Fruit fly (Drosophila melanogaster): ENCODE results near the gene ATPsynCF6.
A peak's percentile ranks its signal among the peaks of the same experiment; 100 is the strongest.

The ATPsynCF6 gene

dm6 chr3R:23337183-23337825, 18.6 kb downstream of the ATPsynCF6 start:
- peak; percentile 88 for TF ChIP-seq kay (GFP tag; ENCODE audit: borderline replicate concordance)
- no peak for TF ChIP-seq bab1 (GFP tag; optimal IDR thresholded peaks at IDR 0.05)
- TF ChIP-seq CG7101 (tag; optimal IDR thresholded peaks at IDR 0.05) = peak; percentile 5
- peak; percentile 18 for TF ChIP-seq CG14711 (tag; optimal IDR thresholded peaks at IDR 0.05)
- peak; percentile 28 for TF ChIP-seq CG33017 (tag; optimal IDR thresholded peaks at IDR 0.05)

dm6 chr3R:23336513-23336912, 19.4 kb downstream of the ATPsynCF6 start:
- no peak for TF ChIP-seq CG14711 (tag; optimal IDR thresholded peaks at IDR 0.05)
- no peak for TF ChIP-seq tj (GFP tag; optimal IDR thresholded peaks at IDR 0.05)
- TF ChIP-seq Crg-1 (GFP tag; optimal IDR thresholded peaks at IDR 0.05) = no peak
- no peak for TF ChIP-seq cnc (optimal IDR thresholded peaks at IDR 0.05)
- no peak for TF ChIP-seq CG11617 (GFP tag; optimal IDR thresholded peaks at IDR 0.05)
- no peak for TF ChIP-seq CG7045 (GFP tag; optimal IDR thresholded peaks at IDR 0.05)
- TF ChIP-seq CG5204 (GFP tag; optimal IDR thresholded peaks at IDR 0.05) = no peak
- TF ChIP-seq CG1620 (GFP tag; optimal IDR thresholded peaks at IDR 0.05) = no peak
- no peak for TF ChIP-seq cic (GFP tag; optimal IDR thresholded peaks at IDR 0.05)
- no peak for TF ChIP-seq ovo (GFP tag; optimal IDR thresholded peaks at IDR 0.05)

dm6 chr3R:23335577-23335976, 20.3 kb downstream of the ATPsynCF6 start:
- TF ChIP-seq CG7101 (tag; optimal IDR thresholded peaks at IDR 0.05) (peak; percentile 76), CG11617 (GFP tag; optimal IDR thresholded peaks at IDR 0.05) (peak; percentile 59), bab1 (GFP tag; optimal IDR thresholded peaks at IDR 0.05) (no peak), toe (GFP tag; optimal IDR thresholded peaks at IDR 0.05) (no peak), cnc (optimal IDR thresholded peaks at IDR 0.05) (no peak), Crg-1 (GFP tag; optimal IDR thresholded peaks at IDR 0.05) (no peak), cic (GFP tag; optimal IDR thresholded peaks at IDR 0.05) (no peak), tj (GFP tag; optimal IDR thresholded peaks at IDR 0.05) (peak; percentile 15), CG12768 (GFP tag; optimal IDR thresholded peaks at IDR 0.05) (peak; percentile 46), pad (GFP tag; optimal IDR thresholded peaks at IDR 0.05) (peak; percentile 22), CG5204 (GFP tag; optimal IDR thresholded peaks at IDR 0.05) (no peak), CG1620 (GFP tag; optimal IDR thresholded peaks at IDR 0.05) (no peak), Hr96 (GFP tag; optimal IDR thresholded peaks at IDR 0.05) (peak; percentile 15), Clk (GFP tag; optimal IDR thresholded peaks at IDR 0.05) (no peak), Mnt (GFP tag; optimal IDR thresholded peaks at IDR 0.05) (no peak), CG7045 (GFP tag; optimal IDR thresholded peaks at IDR 0.05) (peak; percentile 61), CG14711 (tag; optimal IDR thresholded peaks at IDR 0.05) (peak; percentile 52), ovo (GFP tag; optimal IDR thresholded peaks at IDR 0.05) (peak; percentile 23), kay (GFP tag; ENCODE audit: borderline replicate concordance) (peak; percentile 82), CG33017 (tag; optimal IDR thresholded peaks at IDR 0.05) (peak; percentile 67)

dm6 chr3R:23334866-23335265, 21.0 kb downstream of the ATPsynCF6 start:
- peak; percentile 3 for TF ChIP-seq CG7101 (tag; optimal IDR thresholded peaks at IDR 0.05)
- peak; percentile 53 for TF ChIP-seq CG5204 (GFP tag; optimal IDR thresholded peaks at IDR 0.05)
- TF ChIP-seq CG14711 (tag; optimal IDR thresholded peaks at IDR 0.05) = peak; percentile 7
- TF ChIP-seq CG7045 (GFP tag; optimal IDR thresholded peaks at IDR 0.05) = no peak

- TF ChIP-seq cnc (optimal IDR thresholded peaks at IDR 0.05) (no peak), ovo (GFP tag; optimal IDR thresholded peaks at IDR 0.05) (peak; percentile 18), CG12768 (GFP tag; optimal IDR thresholded peaks at IDR 0.05) (peak; percentile 61), CG33017 (tag; optimal IDR thresholded peaks at IDR 0.05) (peak; percentile 41), Mnt (GFP tag; optimal IDR thresholded peaks at IDR 0.05) (no peak), tj (GFP tag; optimal IDR thresholded peaks at IDR 0.05) (peak; percentile 85), cic (GFP tag; optimal IDR thresholded peaks at IDR 0.05) (peak; percentile 99)
Measured at dm6 chr3R:23334036-23334744, 21.7 kb downstream of the ATPsynCF6 start.

dm6 chr3R:23333334-23334035, 22.4 kb downstream of the ATPsynCF6 start:
- no peak for TF ChIP-seq tj (GFP tag; optimal IDR thresholded peaks at IDR 0.05)
- TF ChIP-seq Mnt (GFP tag; optimal IDR thresholded peaks at IDR 0.05) = no peak
- no peak for TF ChIP-seq Crg-1 (GFP tag; optimal IDR thresholded peaks at IDR 0.05)
- no peak for TF ChIP-seq cic (GFP tag; optimal IDR thresholded peaks at IDR 0.05)
- TF ChIP-seq CG7101 (tag; optimal IDR thresholded peaks at IDR 0.05) = peak; percentile 9
- no peak for TF ChIP-seq Hr96 (GFP tag; optimal IDR thresholded peaks at IDR 0.05)
- no peak for TF ChIP-seq CG33017 (tag; optimal IDR thresholded peaks at IDR 0.05)
- no peak for TF ChIP-seq bab1 (GFP tag; optimal IDR thresholded peaks at IDR 0.05)

Data from whole organism, adult.